Worm (Caenorhabditis elegans): Measurements from ENCODE around the gene C39H7.4.
A peak's percentile ranks its signal among the peaks of the same experiment; 100 is the strongest.

The C39H7.4 gene

DNA sequence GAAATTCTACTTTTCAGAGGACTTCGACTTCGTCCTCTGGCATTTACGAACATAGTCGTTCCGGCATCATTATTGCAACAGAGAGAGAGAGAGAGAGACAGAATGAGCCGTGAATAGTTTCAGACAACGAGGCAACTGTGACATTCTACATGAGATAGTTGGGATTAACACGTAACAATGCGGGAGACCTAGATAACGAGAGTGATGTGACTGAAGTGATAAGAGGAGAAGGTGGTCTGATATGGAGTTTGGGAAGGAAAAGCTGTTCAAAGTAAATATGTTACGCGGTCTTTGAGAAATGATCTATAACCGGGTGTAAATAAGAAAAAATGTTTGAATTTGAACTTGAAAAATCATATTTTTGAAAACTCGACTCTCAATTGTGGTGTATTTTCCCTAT lies 45.1 kb upstream of the C39H7.4 start:
- TF ChIP-seq snpc-4 (tag; optimal IDR thresholded peaks at IDR 0.05): no peak
- peak in 1 of 2 experiments; percentile 53 for TF ChIP-seq unc-62 (GFP tag; optimal IDR thresholded peaks at IDR 0.05 in 1 of 2)
- TF ChIP-seq unc-62 (tag; optimal IDR thresholded peaks at IDR 0.05): no peak
- TF ChIP-seq daf-12 (tag; optimal IDR thresholded peaks at IDR 0.05): no peak
- 0 out of 2 replicates have a peak, but pooled peaks have one; percentile 13 for TF ChIP-seq hmg-1.1 (GFP tag; IDR thresholded peaks at IDR 0.05)
- peak; percentile 65 for TF ChIP-seq hlh-11 (tag; optimal IDR thresholded peaks at IDR 0.05)
- peak; percentile 47 for TF ChIP-seq mes-2 (tag; optimal IDR thresholded peaks at IDR 0.05; ENCODE audit: poor library complexity, severe bottlenecking)
- TF ChIP-seq nhr-77 (tag; optimal IDR thresholded peaks at IDR 0.05): peak; percentile 26
- TF ChIP-seq sdz-12 (GFP tag; optimal IDR thresholded peaks at IDR 0.05): no peak
- no peak for TF ChIP-seq ZK546.5 (tag; optimal IDR thresholded peaks at IDR 0.05)
- TF ChIP-seq pqm-1 (tag; optimal IDR thresholded peaks at IDR 0.05): peak; percentile 84
- TF ChIP-seq nhr-28 (tag; optimal IDR thresholded peaks at IDR 0.05): peak; percentile 80
- peak in 1 of 2 experiments; percentile 8 for TF ChIP-seq hif-1 (tag; optimal IDR thresholded peaks at IDR 0.05)
- TF ChIP-seq lin-1 (GFP tag; IDR thresholded peaks at IDR 0.05): peak; percentile 82
- TF ChIP-seq dve-1 (tag; optimal IDR thresholded peaks at IDR 0.05; ENCODE audit: insufficient read depth): peak; percentile 83
- TF ChIP-seq mxl-3 (GFP tag; optimal IDR thresholded peaks at IDR 0.05): peak; percentile 31
- no peak for TF ChIP-seq daf-16 (GFP tag; optimal IDR thresholded peaks at IDR 0.05)
- peak; percentile 93 for TF ChIP-seq daf-16 (tag; optimal IDR thresholded peaks at IDR 0.05)
- peak; percentile 32 for TF ChIP-seq aha-1 (tag)
- TF ChIP-seq dmd-6 (GFP tag; IDR thresholded peaks at IDR 0.05): peak; percentile 90
- peak; percentile 10 for TF ChIP-seq hlh-30 (tag; optimal IDR thresholded peaks at IDR 0.05; ENCODE audit: insufficient read depth)

DNA sequence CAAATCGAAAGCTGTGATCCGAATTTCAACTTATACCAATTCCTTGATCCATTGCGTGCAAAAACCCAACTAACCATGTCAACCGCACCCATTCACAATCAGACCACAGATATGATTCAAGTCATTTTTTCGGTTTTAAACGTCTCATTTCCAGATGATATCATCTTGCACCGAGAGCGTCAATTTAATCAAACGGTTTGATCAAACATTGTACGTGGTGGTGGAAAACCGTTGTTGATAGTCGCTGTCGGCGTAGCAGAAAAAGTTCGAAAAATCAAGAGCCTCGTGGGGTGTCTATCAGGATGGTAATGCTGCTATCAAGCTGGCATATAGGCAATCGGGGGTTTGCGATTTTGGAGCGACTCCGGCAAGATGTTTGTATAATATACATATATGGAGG lies 44.5 kb upstream of the C39H7.4 start:
- TF ChIP-seq Y5F2A.4 (GFP tag; optimal IDR thresholded peaks at IDR 0.05) (no peak), unc-62 (GFP tag; optimal IDR thresholded peaks at IDR 0.05 in 1 of 2) (no peak), unc-62 (tag; optimal IDR thresholded peaks at IDR 0.05) (no peak), jun-1 (tag; optimal IDR thresholded peaks at IDR 0.05) (no peak), hlh-11 (tag; optimal IDR thresholded peaks at IDR 0.05) (peak; percentile 40), nhr-41 (GFP tag; IDR thresholded peaks at IDR 0.05) (no peak), lir-3 (tag; optimal IDR thresholded peaks at IDR 0.05) (no peak), pqm-1 (tag; optimal IDR thresholded peaks at IDR 0.05) (peak; percentile 54), D1046.2 (GFP tag; IDR thresholded peaks at IDR 0.05) (no peak), gei-8 (GFP tag; optimal IDR thresholded peaks at IDR 0.05) (no peak), mxl-2 (GFP tag; conservative IDR thresholded peaks at IDR 0.05) (no peak), dmd-9 (GFP tag; IDR thresholded peaks at IDR 0.05) (no peak), egl-27 (tag; optimal IDR thresholded peaks at IDR 0.05) (no peak), pha-4 (GFP tag; IDR thresholded peaks at IDR 0.05) (no peak; the same call in 1 of the 2 replicates), pha-4 (tag; optimal IDR thresholded peaks at IDR 0.05) (no peak), egl-43 (GFP tag; IDR thresholded peaks at IDR 0.05) (no peak), lim-7 (GFP tag; IDR thresholded peaks at IDR 0.05) (no peak), lin-13 (GFP tag; optimal IDR thresholded peaks at IDR 0.05) (no peak), T20F7.1 (GFP tag; optimal IDR thresholded peaks at IDR 0.05) (no peak), skn-1 (tag; optimal IDR thresholded peaks at IDR 0.05) (no peak), dmd-6 (GFP tag; IDR thresholded peaks at IDR 0.05) (peak; percentile 94), saeg-2 (GFP tag; IDR thresholded peaks at IDR 0.05) (no peak), daf-12 (tag; optimal IDR thresholded peaks at IDR 0.05) (no peak), ceh-44 (GFP tag; IDR thresholded peaks at IDR 0.05) (no peak), nhr-237 (tag; optimal IDR thresholded peaks at IDR 0.05) (no peak), hif-1 (tag; optimal IDR thresholded peaks at IDR 0.05) (peak in 1 of 2 experiments; percentile 24), zfp-3 (GFP tag; conservative IDR thresholded peaks at IDR 0.05) (no peak), daf-8 (GFP tag; IDR thresholded peaks at IDR 0.05) (no peak), sdz-12 (GFP tag; optimal IDR thresholded peaks at IDR 0.05) (no peak), daf-19 (GFP tag; conservative IDR thresholded peaks at IDR 0.05) (no peak), fos-1 (tag; optimal IDR thresholded peaks at IDR 0.05) (no peak), daf-16 (GFP tag; optimal IDR thresholded peaks at IDR 0.05) (no peak), daf-16 (tag; optimal IDR thresholded peaks at IDR 0.05) (peak; percentile 48), dpl-1 (GFP tag; optimal IDR thresholded peaks at IDR 0.05) (no peak), mdt-29 (GFP tag; IDR thresholded peaks at IDR 0.05) (0 out of 2 replicates have a peak, but pooled peaks have one; percentile 17), duxl-1 (tag; optimal IDR thresholded peaks at IDR 0.05; ENCODE audit: poor library complexity) (no peak), unc-39 (tag; optimal IDR thresholded peaks at IDR 0.05) (no peak), nhr-10 (tag; optimal IDR thresholded peaks at IDR 0.05) (no peak), lin-1 (GFP tag; IDR thresholded peaks at IDR 0.05) (peak; percentile 50)
